Worm (Caenorhabditis elegans) whole organism, L2 larva: ENCODE data around the gene srg-33.

Experiments used
- C34F6.9 ChIP-seq: fragments of 150-350 bp; optimal IDR thresholded peaks from 2 replicates; lab custom pipeline; 2014; ENCODE audit warnings: missing biosample characterization, missing genetic modification characterization
- F13H6.1 ChIP-seq: sonication (generic microtip); optimal IDR thresholded peaks from 2 replicates; lab custom pipeline; 2016; ENCODE audit warnings: missing genetic modification characterization, missing compliant biosample characterization
- Y55F3AM.14 ChIP-seq: fragments of 200-800 bp; sonication (Bioruptor generic); optimal IDR thresholded peaks from 2 replicates; lab custom pipeline; 2018; ENCODE audit warnings: mild to moderate bottlenecking, missing genetic modification characterization, missing compliant biosample characterization
- ZK546.5 ChIP-seq: sonication (generic microtip); optimal IDR thresholded peaks from 2 replicates; lab custom pipeline; 2017; ENCODE audit warnings: missing biosample characterization, missing genetic modification characterization
- alr-1 ChIP-seq: fragments of 150-350 bp; optimal IDR thresholded peaks from 2 replicates; lab custom pipeline; 2014; ENCODE audit warnings: missing biosample characterization, missing genetic modification characterization
- aly-2 ChIP-seq: fragments of 150-350 bp; optimal IDR thresholded peaks from 2 replicates; lab custom pipeline; 2014; ENCODE audit warnings: missing biosample characterization, missing genetic modification characterization
- ama-1 ChIP-seq: fragments of 150-350 bp; optimal IDR thresholded peaks from 2 replicates; lab custom pipeline; 2018; ENCODE audit warnings: inconsistent platforms
- blmp-1 ChIP-seq: sonication (generic microtip); optimal IDR thresholded peaks from 2 replicates; lab custom pipeline; 2017; ENCODE audit warnings: missing genetic modification characterization, mild to moderate bottlenecking, missing compliant biosample characterization, antibody characterized with exemption, moderate library complexity; ENCODE audit not compliant: insufficient read depth
- ceh-82 ChIP-seq: fragments of 150-350 bp; optimal IDR thresholded peaks from 2 replicates; lab custom pipeline; 2014; ENCODE audit warnings: missing biosample characterization, missing genetic modification characterization
- egl-27 ChIP-seq: sonication (generic microtip); optimal IDR thresholded peaks from 3 replicates; lab custom pipeline; 2017; ENCODE audit warnings: missing biosample characterization, missing genetic modification reagents, missing genetic modification characterization
- elt-3 ChIP-seq: sonication (generic microtip); optimal IDR thresholded peaks from 2 replicates; lab custom pipeline; 2017; ENCODE audit warnings: missing biosample characterization, missing genetic modification characterization
- fos-1 ChIP-seq: fragments of 150-350 bp; optimal IDR thresholded peaks from 2 replicates; lab custom pipeline; 2014; ENCODE audit warnings: missing biosample characterization, missing genetic modification characterization
- gmeb-1 ChIP-seq: fragments of 150-350 bp; optimal IDR thresholded peaks from 2 replicates; lab custom pipeline; 2014; ENCODE audit warnings: missing biosample characterization, missing genetic modification characterization
- lin-11 ChIP-seq: fragments of 150-350 bp; sonication (generic microtip); optimal IDR thresholded peaks from 2 replicates; lab custom pipeline; 2014; ENCODE audit warnings: missing biosample characterization, missing genetic modification characterization, inconsistent platforms, mixed read lengths
- lin-13 ChIP-seq: fragments of 150-350 bp; optimal IDR thresholded peaks from 2 replicates; lab custom pipeline; 2014; ENCODE audit warnings: missing biosample characterization, missing genetic modification reagents, missing genetic modification characterization
- lsy-2 ChIP-seq, 2 experiments: fragments of 150-350 bp in 1 of 2; sonication (generic microtip) in 1 of 2; optimal IDR thresholded peaks; 2 replicates each; lab custom pipeline; 2014 to 2017; ENCODE audit warnings: missing biosample characterization in 2 of 2, missing genetic modification characterization in 2 of 2
- mab-5 ChIP-seq: fragments of 150-350 bp; optimal IDR thresholded peaks from 2 replicates; lab custom pipeline; 2014; ENCODE audit warnings: missing biosample characterization, missing genetic modification characterization
- mbf-1 ChIP-seq: sonication (generic microtip); optimal IDR thresholded peaks from 2 replicates; lab custom pipeline; 2017; ENCODE audit warnings: missing biosample characterization, missing genetic modification characterization
- mdl-1 ChIP-seq, 2 experiments: fragments of 150-350 bp in 1 of 2; sonication (generic microtip) in 1 of 2; optimal IDR thresholded peaks; 2 replicates each; lab custom pipeline; 2017; ENCODE audit warnings: missing biosample characterization in 2 of 2, missing genetic modification characterization in 2 of 2
- nhr-10 ChIP-seq: sonication (generic microtip); optimal IDR thresholded peaks from 2 replicates; lab custom pipeline; 2017; ENCODE audit warnings: missing biosample characterization, missing genetic modification characterization
- nhr-11 ChIP-seq: fragments of 150-350 bp; optimal IDR thresholded peaks from 2 replicates; lab custom pipeline; 2014; ENCODE audit warnings: missing biosample characterization, missing genetic modification characterization
- nhr-12 ChIP-seq: fragments of 150-350 bp; optimal IDR thresholded peaks from 2 replicates; lab custom pipeline; 2014; ENCODE audit warnings: missing biosample characterization, missing genetic modification characterization
- nhr-129 ChIP-seq: fragments of 150-350 bp; optimal IDR thresholded peaks from 2 replicates; lab custom pipeline; 2014; ENCODE audit warnings: missing biosample characterization, missing genetic modification characterization
- nhr-237 ChIP-seq: fragments of 150-350 bp; optimal IDR thresholded peaks from 2 replicates; lab custom pipeline; 2014; ENCODE audit warnings: missing biosample characterization, missing genetic modification characterization
- nhr-25 ChIP-seq: fragments of 150-350 bp; sonication (generic microtip); optimal IDR thresholded peaks from 3 replicates; lab custom pipeline; 2014; ENCODE audit warnings: missing biosample characterization, missing genetic modification characterization
- nhr-6 ChIP-seq: fragments of 150-350 bp; optimal IDR thresholded peaks from 2 replicates; lab custom pipeline; 2014; ENCODE audit warnings: missing biosample characterization, missing genetic modification characterization
- peb-1 ChIP-seq: fragments of 150-350 bp; optimal IDR thresholded peaks from 2 replicates; lab custom pipeline; 2014; ENCODE audit warnings: missing biosample characterization, missing genetic modification characterization
- sem-4 ChIP-seq: fragments of 150-350 bp; optimal IDR thresholded peaks from 2 replicates; lab custom pipeline; 2014; ENCODE audit warnings: missing biosample characterization, missing genetic modification reagents, missing genetic modification characterization
- sma-9 ChIP-seq, 2 experiments: fragments of 150-350 bp in 1 of 2; sonication (generic microtip) in 1 of 2; optimal IDR thresholded peaks; 2 replicates each; lab custom pipeline; 2014 to 2016; ENCODE audit warnings: missing genetic modification characterization in 2 of 2, mild to moderate bottlenecking in 1 of 2, missing biosample characterization in 1 of 2, missing compliant biosample characterization in 1 of 2, missing genetic modification reagents in 1 of 2, moderate library complexity in 1 of 2
- unc-39 ChIP-seq: fragments of 150-350 bp; optimal IDR thresholded peaks from 2 replicates; lab custom pipeline; 2014; ENCODE audit warnings: missing biosample characterization, missing genetic modification characterization
- unc-55 ChIP-seq: fragments of 150-350 bp; sonication (generic microtip); optimal IDR thresholded peaks from 3 replicates; lab custom pipeline; 2014; ENCODE audit warnings: missing biosample characterization, missing genetic modification reagents, missing genetic modification characterization
- zag-1 ChIP-seq: fragments of 150-350 bp; optimal IDR thresholded peaks from 2 replicates; lab custom pipeline; 2014; ENCODE audit warnings: missing biosample characterization, missing genetic modification characterization
- ztf-1 ChIP-seq: fragments of 200-800 bp; sonication (Bioruptor generic); conservative IDR thresholded peaks from 2 replicates; pipeline ENCODE4 v1.3.6; 2022; ENCODE audit warnings: missing genetic modification characterization, missing compliant biosample characterization
- ztf-4 ChIP-seq: fragments of 150-350 bp; optimal IDR thresholded peaks from 2 replicates; lab custom pipeline; 2014; ENCODE audit warnings: missing biosample characterization, missing genetic modification characterization

The srg-33 gene

DNA sequence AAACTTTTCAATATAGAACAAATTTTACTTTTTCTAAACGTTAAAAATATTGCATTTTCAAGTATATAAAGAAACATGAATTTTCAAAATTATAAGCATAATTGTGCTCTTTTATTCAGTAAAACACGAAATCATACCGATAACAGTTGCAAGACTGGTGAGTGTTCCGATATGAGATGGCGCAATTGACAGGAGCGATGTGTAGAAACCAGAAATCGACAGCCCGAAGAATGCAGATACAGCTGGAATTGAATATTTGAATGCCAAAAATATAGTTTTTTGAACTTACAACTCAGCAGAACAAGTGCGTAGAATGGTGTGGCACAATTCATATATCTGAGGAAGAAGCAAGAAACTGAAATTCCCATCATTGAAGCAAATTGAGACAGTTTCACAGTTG, 8.9 kb upstream of the srg-33 start:
- TF ChIP-seq nhr-25 (tag; lab: Kevin White, UChicago) (no peak), mdl-1 (tag; optimal IDR thresholded peaks at IDR 0.05; lab: Kevin White, UChicago) (no peak), nhr-10 (tag; lab: Kevin White, UChicago) (no peak), ama-1 (lab: Kevin White, UChicago) (no peak), Y55F3AM.14 (GFP tag; lab: Kevin White, UChicago) (no peak), ztf-1 (GFP tag; lab: Robert Waterston, UW) (no peak), fos-1 (tag; lab: Kevin White, UChicago) (no peak)

DNA sequence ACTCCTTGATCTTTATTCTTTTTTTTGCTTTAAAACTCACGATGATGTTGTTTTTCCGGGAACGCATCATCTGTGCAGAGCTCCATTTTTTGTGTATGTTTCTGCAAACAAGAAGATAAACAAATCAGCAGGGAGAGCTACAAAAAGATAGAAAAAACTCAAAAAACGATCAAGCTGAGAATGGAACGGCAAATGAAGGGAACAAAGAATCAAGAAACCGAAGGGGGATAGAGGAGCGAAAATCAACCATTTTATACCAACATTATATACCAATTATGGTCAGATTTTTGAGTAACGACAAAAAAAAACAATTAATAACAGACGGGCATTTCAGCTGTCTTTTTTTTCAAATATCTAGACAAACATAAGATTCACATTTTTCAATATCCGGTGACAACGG, 7.1 kb upstream of the srg-33 start, which contains the start of gene slc-17.5:
Gene slc-17.5 (minus strand): TSS at position 101 of the 400 bp plus-strand sequence.
- TF ChIP-seq peb-1 (no peak), fos-1 (tag; lab: Kevin White, UChicago) (no peak), unc-39 (no peak), gmeb-1 (tag; lab: Kevin White, UChicago) (no peak), lin-11 (tag; lab: Kevin White, UChicago) (no peak), mab-5 (tag; lab: Kevin White, UChicago) (no peak), nhr-6 (tag; lab: Kevin White, UChicago) (no peak), nhr-237 (tag; lab: Kevin White, UChicago) (no peak), ceh-82 (no peak), alr-1 (no peak), F13H6.1 (tag; lab: Kevin White, UChicago) (no peak), ztf-4 (tag; lab: Kevin White, UChicago) (no peak), egl-27 (tag; lab: Kevin White, UChicago) (no peak), sem-4 (no peak), zag-1 (tag; lab: Kevin White, UChicago) (no peak)

DNA sequence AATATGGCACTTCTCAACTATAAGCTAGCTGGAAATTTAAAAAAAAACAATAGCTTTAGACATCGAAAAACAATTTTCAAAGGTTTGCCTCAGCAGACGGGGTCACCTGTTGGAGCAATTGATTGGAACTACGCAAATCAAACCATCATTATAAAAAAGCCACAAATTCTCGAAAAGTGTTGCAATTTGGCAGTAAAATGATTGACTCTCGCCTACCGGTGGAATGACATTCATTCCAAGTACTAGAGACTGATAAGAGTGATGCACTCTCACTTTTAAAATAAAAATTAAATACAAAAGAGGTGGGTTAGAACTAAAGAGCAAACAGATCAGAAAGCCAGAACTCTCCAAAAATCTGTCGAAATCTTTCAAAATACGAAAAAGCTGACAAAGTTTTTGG, 6.4 kb upstream of the srg-33 start:
- TF ChIP-seq fos-1 (tag; lab: Kevin White, UChicago) (peak; percentile 28), ztf-1 (GFP tag; lab: Robert Waterston, UW) (no peak)
- TF ChIP-seq, all 48 proteins: peak for 1

DNA sequence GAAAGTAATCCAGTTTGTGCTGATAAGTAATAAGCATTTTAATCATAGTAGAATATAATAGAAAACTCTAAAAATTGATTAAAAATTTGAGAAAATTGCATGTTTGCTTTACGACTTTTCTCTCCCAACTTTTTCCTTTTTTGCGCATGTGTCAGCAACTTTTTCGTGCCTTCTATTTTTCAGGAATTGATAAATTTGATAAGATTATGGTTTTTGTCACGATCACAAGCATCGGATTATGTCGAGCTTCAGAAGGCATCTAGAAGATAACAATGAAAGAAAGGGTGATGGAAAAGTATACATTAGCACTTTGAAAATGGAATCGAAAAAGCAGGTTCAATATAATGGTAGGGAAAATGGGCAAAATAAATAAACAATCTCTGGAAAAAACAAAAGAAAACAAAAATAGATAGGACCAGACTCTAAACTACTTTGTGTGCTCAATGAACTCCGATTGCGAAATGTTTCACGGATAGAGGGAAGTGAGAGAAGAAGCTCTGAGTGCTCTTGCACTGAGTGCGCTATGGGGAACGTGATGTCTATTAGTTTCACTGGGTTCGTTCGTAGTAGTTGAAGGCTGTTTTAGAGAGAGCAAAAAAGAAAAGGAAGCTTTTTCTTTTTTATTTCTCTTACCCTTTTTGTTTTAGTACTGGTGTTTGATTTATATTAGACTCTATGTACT, 3.6 kb upstream of the srg-33 start:
- TF ChIP-seq nhr-10 (tag; lab: Kevin White, UChicago) = no peak
- peak; percentile 98 for TF ChIP-seq sma-9 (GFP tag; optimal IDR thresholded peaks at IDR 0.05; lab: Kevin White, UChicago)
- TF ChIP-seq sma-9 (tag; optimal IDR thresholded peaks at IDR 0.05; lab: Kevin White, UChicago) = no peak
- TF ChIP-seq mdl-1 (tag; optimal IDR thresholded peaks at IDR 0.05; lab: Kevin White, UChicago) = peak in 1 of 2 experiments; percentile 64
- TF ChIP-seq nhr-129 (tag; lab: Kevin White, UChicago) = no peak
- TF ChIP-seq ztf-4 (tag; lab: Kevin White, UChicago) = no peak
- no peak for TF ChIP-seq peb-1
- TF ChIP-seq unc-55 (GFP tag; lab: Kevin White, UChicago) = no peak
- peak; percentile 45 for TF ChIP-seq C34F6.9 (tag; lab: Kevin White, UChicago)
- no peak for TF ChIP-seq lin-11 (tag; lab: Kevin White, UChicago)
- TF ChIP-seq ama-1 (lab: Kevin White, UChicago) = no peak
- no peak for TF ChIP-seq ceh-82
- TF ChIP-seq sem-4 = no peak
- no peak for TF ChIP-seq nhr-12 (tag; lab: Kevin White, UChicago)
- peak; percentile 7 for TF ChIP-seq nhr-6 (tag; lab: Kevin White, UChicago)
- no peak for TF ChIP-seq mbf-1 (tag; lab: Kevin White, UChicago)
- TF ChIP-seq ZK546.5 (tag; lab: Kevin White, UChicago) = no peak
- no peak for TF ChIP-seq lin-13 (GFP tag; lab: Kevin White, UChicago)
- TF ChIP-seq zag-1 (tag; lab: Kevin White, UChicago) = peak; percentile 24
- TF ChIP-seq nhr-11 (tag; lab: Kevin White, UChicago) = no peak

DNA sequence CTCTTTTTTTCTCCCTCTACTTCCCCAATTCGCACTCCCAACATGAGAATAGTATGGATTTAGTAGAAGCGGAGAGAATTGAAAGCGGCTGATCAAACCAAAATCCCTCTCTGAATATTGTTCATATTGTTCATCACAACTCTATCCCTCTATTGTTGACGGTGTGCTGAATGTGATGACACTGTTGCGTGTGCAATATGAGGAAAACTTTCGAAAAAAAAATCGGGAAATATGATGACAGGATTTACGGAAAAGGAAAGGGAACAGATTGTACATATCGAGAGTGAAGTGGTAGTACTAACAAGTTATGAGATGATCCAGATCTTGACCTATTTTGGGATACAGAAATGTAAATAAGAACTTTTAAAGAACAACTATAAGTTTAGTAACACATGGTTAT, 4.0 kb downstream of the srg-33 start, which contains the start of gene smex-1:
Gene smex-1 (minus strand): TSS at position 101 of the 400 bp plus-strand sequence.
- TF ChIP-seq aly-2 (tag; lab: Kevin White, UChicago) = no peak
- TF ChIP-seq unc-39 = no peak
- no peak for TF ChIP-seq blmp-1 (tag; lab: Kevin White, UChicago)
- TF ChIP-seq lsy-2 (tag; optimal IDR thresholded peaks at IDR 0.05; lab: Kevin White, UChicago) = no peak
- no peak for TF ChIP-seq peb-1
- no peak for TF ChIP-seq lin-11 (tag; lab: Kevin White, UChicago)
- no peak for TF ChIP-seq elt-3 (tag; lab: Kevin White, UChicago)
- no peak for TF ChIP-seq nhr-6 (tag; lab: Kevin White, UChicago)
- no peak for TF ChIP-seq alr-1
- no peak for TF ChIP-seq C34F6.9 (tag; lab: Kevin White, UChicago)
- no peak for TF ChIP-seq unc-55 (GFP tag; lab: Kevin White, UChicago)
- TF ChIP-seq F13H6.1 (tag; lab: Kevin White, UChicago) = no peak
